Comparison of ENCODE assay signal across 2 fruit fly cellular contexts in genomic region chr3L:14362660-14363059, dm6.
TF ChIP-seq lines count a peak whose summit lies in the region.

No protein-coding gene starts in this region.

- no peak for TF ChIP-seq CTCF in whole organism, embryonic (GFP tag; optimal IDR thresholded peaks at IDR 0.05; lab: Kevin White, UChicago)

TF ChIP-seq in whole organism, embryonic, 481 proteins besides CTCF, POLR2A, EP300 and RAD21:
- TF ChIP-seq CG1792 (GFP tag; optimal IDR thresholded peaks at IDR 0.05; lab: Kevin White, UChicago), result no peak
- no peak for TF ChIP-seq Dad (GFP tag; optimal IDR thresholded peaks at IDR 0.05; lab: Kevin White, UChicago)
- TF ChIP-seq Hr78 (GFP tag; optimal IDR thresholded peaks at IDR 0.05; lab: Kevin White, UChicago), result peak in 1 of 2 experiments; percentile 73
- TF ChIP-seq CkIIα-i1 (GFP tag; IDR thresholded peaks at IDR 0.05; lab: Robert Waterston, UW), result no peak
- no peak for TF ChIP-seq Atf6 (GFP tag; IDR thresholded peaks at IDR 0.05; lab: Robert Waterston, UW)
- TF ChIP-seq Six4 (GFP tag; optimal IDR thresholded peaks at IDR 0.05; lab: Kevin White, UChicago), result no peak
- peak; percentile 78 for TF ChIP-seq crol (GFP tag; IDR thresholded peaks at IDR 0.05; lab: Robert Waterston, UW)
- TF ChIP-seq ara (GFP tag; IDR thresholded peaks at IDR 0.05; lab: Robert Waterston, UW), result no peak
- no peak for TF ChIP-seq gro (GFP tag; optimal IDR thresholded peaks at IDR 0.05; lab: Kevin White, UChicago)
- TF ChIP-seq H15 (GFP tag; IDR thresholded peaks at IDR 0.05; lab: Robert Waterston, UW), result no peak
- no peak for TF ChIP-seq stc (GFP tag; IDR thresholded peaks at IDR 0.05; lab: Robert Waterston, UW)
- no peak for TF ChIP-seq disco-r (GFP tag; optimal IDR thresholded peaks at IDR 0.05; lab: Kevin White, UChicago)
- no peak for TF ChIP-seq CG30403 (GFP tag; optimal IDR thresholded peaks at IDR 0.05; lab: Kevin White, UChicago)
- TF ChIP-seq twi (tag; optimal IDR thresholded peaks at IDR 0.05; lab: Kevin White, UChicago), result peak; percentile 80
- no peak for TF ChIP-seq CG11456 (GFP tag; IDR thresholded peaks at IDR 0.05; lab: Robert Waterston, UW)

TF ChIP-seq in whole organism, prepupa, 60 proteins besides CTCF, POLR2A, EP300 and RAD21:
- TF ChIP-seq Sox15 (GFP tag; optimal IDR thresholded peaks at IDR 0.05; lab: Kevin White, UChicago), result no peak
- TF ChIP-seq fkh (GFP tag; optimal IDR thresholded peaks at IDR 0.05; lab: Kevin White, UChicago), result peak; percentile 20
- TF ChIP-seq CG9139 (GFP tag; optimal IDR thresholded peaks at IDR 0.05; lab: Kevin White, UChicago), result no peak
- no peak for TF ChIP-seq CG11294 (GFP tag; IDR thresholded peaks at IDR 0.05; lab: Robert Waterston, UW)
- no peak for TF ChIP-seq net (GFP tag; optimal IDR thresholded peaks at IDR 0.05; lab: Kevin White, UChicago)
TF ChIP-seq in whole organism, prepupa: peak in this region for 1.
